Fruit fly (Drosophila melanogaster) whole organism, prepupa: ENCODE measurements around the gene CG31100.

Experiments used
- Blimp-1 ChIP-seq: fragments of 200-800 bp; sonication (Bioruptor generic); optimal IDR thresholded peaks from 3 replicates; lab custom pipeline; 2017; ENCODE audit warnings: missing biosample characterization, missing genetic modification characterization, mild to moderate bottlenecking, moderate library complexity, missing genetic modification reagents
- CG10631 ChIP-seq: fragments of 200-800 bp; sonication (Bioruptor generic); optimal IDR thresholded peaks from 2 replicates; lab custom pipeline; 2016; ENCODE audit warnings: missing biosample characterization, missing genetic modification characterization
- CG10669 ChIP-seq: fragments of 200-800 bp; sonication (Bioruptor generic); optimal IDR thresholded peaks from 3 replicates; lab custom pipeline; 2018; ENCODE audit warnings: missing biosample characterization, mild to moderate bottlenecking, missing genetic modification characterization, moderate library complexity
- CG11902 ChIP-seq: fragments of 200-800 bp; sonication (Bioruptor generic); optimal IDR thresholded peaks from 3 replicates; lab custom pipeline; 2016; ENCODE audit warnings: missing biosample characterization, missing genetic modification characterization
- CG15336 ChIP-seq: fragments of 200-800 bp; sonication (Bioruptor generic); IDR thresholded peaks from 2 replicates; pipeline ENCODE4 v1.3.6; 2022; ENCODE audit warnings: missing biosample characterization, missing genetic modification characterization
- CG1621 ChIP-seq: fragments of 200-800 bp; sonication (Bioruptor generic); optimal IDR thresholded peaks from 3 replicates; lab custom pipeline; 2018; ENCODE audit warnings: missing biosample characterization, mild to moderate bottlenecking, missing genetic modification characterization
- CG16779 ChIP-seq: fragments of 200-800 bp; sonication (Bioruptor generic); optimal IDR thresholded peaks from 3 replicates; lab custom pipeline; 2017; ENCODE audit warnings: missing biosample characterization, mild to moderate bottlenecking, missing genetic modification characterization
- CG3032 ChIP-seq: fragments of 200-800 bp; optimal IDR thresholded peaks from 2 replicates; lab custom pipeline; 2019; ENCODE audit warnings: missing biosample characterization, mild to moderate bottlenecking, missing genetic modification characterization, moderate library complexity
- CG31627 ChIP-seq: fragments of 200-800 bp; sonication (Bioruptor generic); optimal IDR thresholded peaks from 3 replicates; lab custom pipeline; 2016; ENCODE audit warnings: missing biosample characterization, missing genetic modification characterization
- CG4318 ChIP-seq: fragments of 200-800 bp; sonication (Bioruptor generic); optimal IDR thresholded peaks from 3 replicates; lab custom pipeline; 2017; ENCODE audit warnings: missing biosample characterization, mild to moderate bottlenecking, missing genetic modification characterization
- CG6163 ChIP-seq: fragments of 200-800 bp; sonication (Bioruptor generic); IDR thresholded peaks from 3 replicates; pipeline ENCODE4 v1.3.6; 2022; ENCODE audit warnings: missing biosample characterization, missing genetic modification characterization
- CG6792 ChIP-seq: fragments of 200-800 bp; sonication (Bioruptor generic); optimal IDR thresholded peaks from 3 replicates; lab custom pipeline; 2016; ENCODE audit warnings: missing biosample characterization, missing genetic modification characterization
- CG6808 ChIP-seq: fragments of 200-800 bp; sonication (Bioruptor generic); optimal IDR thresholded peaks from 3 replicates; lab custom pipeline; 2017; ENCODE audit warnings: missing biosample characterization, missing genetic modification characterization, mild to moderate bottlenecking, moderate library complexity, missing genetic modification reagents
- CG6854 ChIP-seq: fragments of 200-800 bp; sonication (Bioruptor generic); optimal IDR thresholded peaks from 2 replicates; lab custom pipeline; 2017; ENCODE audit warnings: missing biosample characterization, mild to moderate bottlenecking, missing genetic modification characterization
- CG8119 ChIP-seq: fragments of 200-800 bp; sonication (Bioruptor generic); IDR thresholded peaks from 3 replicates; pipeline ENCODE4 v1.3.6; 2022; ENCODE audit warnings: missing biosample characterization, missing genetic modification characterization
- CG8319 ChIP-seq: fragments of 200-800 bp; sonication (Bioruptor generic); optimal IDR thresholded peaks from 3 replicates; lab custom pipeline; 2016; ENCODE audit warnings: missing biosample characterization, missing genetic modification characterization
- Eip75B ChIP-seq: fragments of 200-800 bp; sonication (Bioruptor generic); optimal IDR thresholded peaks from 3 replicates; lab custom pipeline; 2016; ENCODE audit warnings: missing biosample characterization, missing genetic modification characterization
- Eip78C ChIP-seq: fragments of 200-800 bp; sonication (Bioruptor generic); peaks from one replicate; lab custom pipeline; 2016; ENCODE audit warnings: missing biosample characterization, missing genetic modification characterization
- Ets96B ChIP-seq: fragments of 200-800 bp; optimal IDR thresholded peaks from 2 replicates; lab custom pipeline; 2019; ENCODE audit warnings: missing biosample characterization, mild to moderate bottlenecking, missing genetic modification characterization, moderate library complexity
- Hr38 ChIP-seq: sonication (Bioruptor generic); optimal IDR thresholded peaks from 2 replicates; lab custom pipeline; 2016; ENCODE audit warnings: missing biosample characterization, missing genetic modification characterization
- Hr39 ChIP-seq: fragments of 200-800 bp; sonication (Bioruptor generic); optimal IDR thresholded peaks from 2 replicates; lab custom pipeline; 2016; ENCODE audit warnings: missing biosample characterization, missing genetic modification characterization
- Lpt ChIP-seq: fragments of 200-800 bp; sonication (Bioruptor generic); optimal IDR thresholded peaks from 3 replicates; lab custom pipeline; 2016; ENCODE audit warnings: missing biosample characterization, missing genetic modification characterization
- Smox ChIP-seq: fragments of 200-800 bp; sonication (Bioruptor generic); optimal IDR thresholded peaks from 3 replicates; lab custom pipeline; 2016; ENCODE audit warnings: missing biosample characterization, missing genetic modification characterization
- Sox102F ChIP-seq: fragments of 200-800 bp; sonication (Bioruptor generic); optimal IDR thresholded peaks from 2 replicates; lab custom pipeline; 2016; ENCODE audit warnings: missing biosample characterization, mild to moderate bottlenecking, missing genetic modification characterization
- Sox14 ChIP-seq: fragments of 200-800 bp; sonication (Bioruptor generic); optimal IDR thresholded peaks from 3 replicates; lab custom pipeline; 2016; ENCODE audit warnings: missing biosample characterization, missing genetic modification characterization
- Sox15 ChIP-seq: fragments of 200-800 bp; sonication (Bioruptor generic); optimal IDR thresholded peaks from 3 replicates; lab custom pipeline; 2016; ENCODE audit warnings: missing biosample characterization, missing genetic modification characterization
- acj6 ChIP-seq: fragments of 200-800 bp; sonication (Bioruptor generic); optimal IDR thresholded peaks from 3 replicates; lab custom pipeline; 2016; ENCODE audit warnings: missing biosample characterization, missing genetic modification characterization
- dsx ChIP-seq: fragments of 200-800 bp; optimal IDR thresholded peaks from 3 replicates; lab custom pipeline; 2019; ENCODE audit warnings: missing biosample characterization, mild to moderate bottlenecking, missing genetic modification characterization, moderate library complexity; ENCODE audit not compliant: poor library complexity, severe bottlenecking
- esn ChIP-seq: fragments of 200-800 bp; sonication (Bioruptor generic); optimal IDR thresholded peaks from 2 replicates; lab custom pipeline; 2016; ENCODE audit warnings: missing biosample characterization, mild to moderate bottlenecking, missing genetic modification characterization, moderate library complexity
- fd59A ChIP-seq: fragments of 200-800 bp; sonication (Bioruptor generic); optimal IDR thresholded peaks from 2 replicates; lab custom pipeline; 2017; ENCODE audit warnings: missing biosample characterization, mild to moderate bottlenecking, missing genetic modification characterization, missing genetic modification reagents
- lz ChIP-seq: fragments of 200-800 bp; sonication (Bioruptor generic); optimal IDR thresholded peaks from 3 replicates; lab custom pipeline; 2016; ENCODE audit warnings: missing biosample characterization, missing genetic modification characterization
- net ChIP-seq: fragments of 200-800 bp; sonication (Bioruptor generic); optimal IDR thresholded peaks from 3 replicates; lab custom pipeline; 2016; ENCODE audit warnings: missing biosample characterization, missing genetic modification characterization
- pdm3 ChIP-seq: fragments of 200-800 bp; sonication (Bioruptor generic); optimal IDR thresholded peaks from 3 replicates; lab custom pipeline; 2016; ENCODE audit warnings: missing biosample characterization, missing genetic modification characterization
- salr ChIP-seq, 2 experiments: fragments of 200-800 bp; sonication (Bioruptor generic); optimal IDR thresholded peaks; 3 replicates each; lab custom pipeline; 2016 to 2018; ENCODE audit warnings: missing biosample characterization in 2 of 2, missing genetic modification characterization in 2 of 2, mild to moderate bottlenecking in 1 of 2
- spab ChIP-seq: fragments of 200-800 bp; sonication (Bioruptor generic); optimal IDR thresholded peaks from 2 replicates; lab custom pipeline; 2017; ENCODE audit warnings: missing biosample characterization, mild to moderate bottlenecking, missing genetic modification characterization, missing genetic modification reagents
- svp ChIP-seq: fragments of 200-800 bp; sonication (Bioruptor generic); peaks from one replicate; lab custom pipeline; 2016; ENCODE audit warnings: missing biosample characterization, missing genetic modification characterization

CG31100 gene

DNA sequence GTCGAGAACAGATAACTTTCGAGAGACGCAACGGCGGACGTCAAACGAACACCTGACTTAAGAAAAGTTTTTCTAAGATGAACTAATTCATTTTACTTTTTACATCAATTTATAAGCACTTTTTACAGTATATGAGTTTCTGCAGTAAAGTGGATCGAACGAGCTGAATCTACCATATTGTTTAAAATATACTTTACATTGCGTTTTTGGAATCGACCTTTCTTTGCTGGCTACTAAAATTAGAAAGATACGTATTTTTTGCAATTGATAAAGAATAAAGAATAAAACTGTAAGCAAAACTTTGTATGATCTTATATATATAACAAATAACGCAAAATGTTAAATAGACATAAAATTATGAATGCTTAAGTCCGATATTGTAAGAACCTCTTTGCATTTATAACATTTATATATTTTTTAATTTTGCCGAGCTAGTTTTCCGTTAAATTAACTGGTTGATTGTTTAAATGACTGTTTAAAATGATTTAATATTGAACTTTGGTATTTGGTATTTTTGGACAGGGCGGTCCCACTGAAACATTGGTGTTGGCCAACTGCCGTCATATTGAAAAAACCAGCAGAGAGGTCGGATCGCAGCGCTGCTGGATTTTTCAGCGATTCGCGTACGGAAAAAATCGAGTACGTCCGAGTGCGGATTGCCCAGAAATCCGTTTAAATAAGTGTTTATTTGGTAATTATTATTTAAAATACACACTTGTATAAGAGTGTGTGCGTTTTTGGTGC, 48.7 kb upstream of the CG31100 start, which contains the start of gene Kdm2 (continued):
- TF ChIP-seq CG15336 (no peak), CG4318 (GFP tag; lab: Kevin White, UChicago) (no peak), CG16779 (tag; lab: Kevin White, UChicago) (no peak), CG31627 (GFP tag; lab: Kevin White, UChicago) (no peak), acj6 (GFP tag; lab: Kevin White, UChicago) (no peak), CG6163 (GFP tag; lab: Robert Waterston, UW) (no peak), CG8119 (GFP tag; lab: Robert Waterston, UW) (no peak), net (GFP tag; lab: Kevin White, UChicago) (no peak), CG3032 (no peak), CG11902 (no peak), CG8319 (GFP tag; lab: Kevin White, UChicago) (no peak), CG1621 (tag; lab: Kevin White, UChicago) (peak; percentile 79), Smox (GFP tag; lab: Kevin White, UChicago) (no peak), Lpt (GFP tag; lab: Kevin White, UChicago) (no peak), Eip78C (GFP tag; lab: Kevin White, UChicago) (peak; percentile 71), Eip75B (peak; percentile 12)
- TF ChIP-seq, all 60 proteins: peak for 11

dm6 chr3R:9050519-9051119, 47.2 kb upstream of the CG31100 start, which contains the start of gene Nmdmc:
Nmdmc (minus strand) TSS chr3R:9050555.
- peak; percentile 30 for TF ChIP-seq Blimp-1
- no peak for TF ChIP-seq Smox (GFP tag; lab: Kevin White, UChicago)
- TF ChIP-seq CG10669, result no peak

- peak; percentile 7 for TF ChIP-seq esn
- no peak for TF ChIP-seq spab (GFP tag; lab: Kevin White, UChicago)
- peak; percentile 85 for TF ChIP-seq svp (GFP tag; lab: Kevin White, UChicago)
- peak; percentile 7 for TF ChIP-seq CG10631
- TF ChIP-seq Eip78C (GFP tag; lab: Kevin White, UChicago), result peak; percentile 71
- TF ChIP-seq lz (GFP tag; lab: Kevin White, UChicago), result no peak
- TF ChIP-seq salr (GFP tag; optimal IDR thresholded peaks at IDR 0.05; lab: Kevin White, UChicago), result no peak
- TF ChIP-seq Sox15 (GFP tag; lab: Kevin White, UChicago), result no peak
- no peak for TF ChIP-seq CG6854 (GFP tag; lab: Kevin White, UChicago)
- no peak for TF ChIP-seq Ets96B (tag; lab: Kevin White, UChicago)
- TF ChIP-seq CG1621 (tag; lab: Kevin White, UChicago), result no peak
- no peak for TF ChIP-seq CG6808 (GFP tag; lab: Kevin White, UChicago)
- peak; percentile 36 for TF ChIP-seq dsx (GFP tag; lab: Kevin White, UChicago)
- TF ChIP-seq Hr38 (GFP tag; lab: Kevin White, UChicago), result no peak
- TF ChIP-seq Lpt (GFP tag; lab: Kevin White, UChicago), result no peak
- no peak for TF ChIP-seq CG6792 (GFP tag; lab: Kevin White, UChicago)
- no peak for TF ChIP-seq CG8319 (GFP tag; lab: Kevin White, UChicago)
- no peak for TF ChIP-seq Sox14
- TF ChIP-seq CG4318 (GFP tag; lab: Kevin White, UChicago), result no peak
- peak; percentile 1 for TF ChIP-seq Hr39 (GFP tag; lab: Kevin White, UChicago)
- no peak for TF ChIP-seq Eip75B
- no peak for TF ChIP-seq fd59A
- TF ChIP-seq Sox102F (GFP tag; lab: Kevin White, UChicago), result no peak
- TF ChIP-seq pdm3 (GFP tag; lab: Kevin White, UChicago), result peak; percentile 30
These were observed 45.9 kb upstream of the CG31100 start for dm6 chr3R:9049091-9049981.
